Worm (Caenorhabditis elegans) whole organism, young adult: ENCODE results near the gene odd-1.

Experiments used
- B0261.1 ChIP-seq: sonication (generic microtip); optimal IDR thresholded peaks from 2 replicates; lab custom pipeline; 2016; ENCODE audit warnings: mild to moderate bottlenecking, missing genetic modification characterization, moderate library complexity, missing compliant biosample characterization
- F10E7.11 ChIP-seq: sonication (generic microtip); optimal IDR thresholded peaks from 2 replicates; lab custom pipeline; 2017; ENCODE audit warnings: mild to moderate bottlenecking, missing genetic modification characterization, moderate library complexity, missing compliant biosample characterization
- F37B4.10 ChIP-seq: fragments of 200-800 bp; sonication (Bioruptor generic); IDR thresholded peaks from 2 replicates; pipeline ENCODE4 v1.3.6; 2022; ENCODE audit warnings: missing genetic modification characterization, missing compliant biosample characterization
- F55B11.4 ChIP-seq: sonication (generic microtip); optimal IDR thresholded peaks from 2 replicates; lab custom pipeline; 2016; ENCODE audit warnings: missing compliant biosample characterization, missing genetic modification characterization, borderline replicate concordance; ENCODE audit not compliant: insufficient read depth
- K11D2.4 ChIP-seq: fragments of 200-800 bp; sonication (Bioruptor generic); IDR thresholded peaks from 2 replicates; pipeline ENCODE4 v1.3.6; 2022; ENCODE audit warnings: missing genetic modification reagents, missing genetic modification characterization, missing compliant biosample characterization
- T07F8.4 ChIP-seq: sonication (generic microtip); optimal IDR thresholded peaks from 2 replicates; lab custom pipeline; 2016; ENCODE audit warnings: mild to moderate bottlenecking, missing genetic modification characterization, moderate library complexity, missing compliant biosample characterization
- Y67H2A.10 ChIP-seq: fragments of 200-800 bp; sonication (Bioruptor generic); conservative IDR thresholded peaks from 2 replicates; pipeline ENCODE4 v1.3.6; 2022; ENCODE audit warnings: missing genetic modification reagents, missing genetic modification characterization, missing compliant biosample characterization
- ZK185.1 ChIP-seq: sonication (generic microtip); optimal IDR thresholded peaks from 2 replicates; lab custom pipeline; 2016; ENCODE audit warnings: mild to moderate bottlenecking, missing genetic modification characterization, missing compliant biosample characterization; ENCODE audit not compliant: poor library complexity, severe bottlenecking
- akir-1 ChIP-seq: fragments of 200-800 bp; sonication (Bioruptor generic); optimal IDR thresholded peaks from 2 replicates; lab custom pipeline; 2018; ENCODE audit warnings: mild to moderate bottlenecking, missing genetic modification characterization, moderate library complexity, missing compliant biosample characterization
- ama-1 ChIP-seq, 3 experiments: fragments of 150-350 bp in 1 of 3; sonication (generic microtip) in 2 of 3; optimal IDR thresholded peaks; 2 replicates each; lab custom pipeline; 2014 to 2018; ENCODE audit warnings: missing biosample characterization in 2 of 3, missing genetic modification characterization in 2 of 3, missing genetic modification reagents in 2 of 3
- athp-1 ChIP-seq: sonication (generic microtip); optimal IDR thresholded peaks from 2 replicates; lab custom pipeline; 2017; ENCODE audit warnings: mild to moderate bottlenecking, missing genetic modification characterization, missing compliant biosample characterization
- attf-3 ChIP-seq: fragments of 200-800 bp; sonication (Bioruptor generic); conservative IDR thresholded peaks from 2 replicates; pipeline ENCODE4 v1.3.6; 2022; ENCODE audit warnings: missing genetic modification reagents, missing genetic modification characterization, missing compliant biosample characterization
- attf-5 ChIP-seq: fragments of 200-800 bp; sonication (Bioruptor generic); optimal IDR thresholded peaks from 2 replicates; lab custom pipeline; 2018; ENCODE audit warnings: mild to moderate bottlenecking, missing genetic modification characterization, missing compliant biosample characterization
- bed-2 ChIP-seq: fragments of 200-800 bp; sonication (Bioruptor generic); IDR thresholded peaks from 2 replicates; pipeline ENCODE4 v1.3.6; 2022; ENCODE audit warnings: missing genetic modification reagents, missing genetic modification characterization, missing compliant biosample characterization
- ccch-3 ChIP-seq: fragments of 200-800 bp; sonication (Bioruptor generic); optimal IDR thresholded peaks from 2 replicates; lab custom pipeline; 2018; ENCODE audit warnings: mild to moderate bottlenecking, missing genetic modification characterization, missing compliant biosample characterization
- ceh-58 ChIP-seq: fragments of 200-800 bp; sonication (Bioruptor generic); IDR thresholded peaks from 2 replicates; pipeline ENCODE4 v1.3.6; 2022; ENCODE audit warnings: missing genetic modification characterization, missing compliant biosample characterization
- chd-7 ChIP-seq: sonication (generic microtip); optimal IDR thresholded peaks from 2 replicates; lab custom pipeline; 2016; ENCODE audit warnings: mild to moderate bottlenecking, missing genetic modification characterization, moderate library complexity, missing compliant biosample characterization
- dox-1 ChIP-seq: fragments of 200-800 bp; sonication (Bioruptor generic); IDR thresholded peaks from 2 replicates; pipeline ENCODE4 v1.3.6; 2022; ENCODE audit warnings: missing genetic modification reagents, missing genetic modification characterization, missing compliant biosample characterization
- dpl-1 ChIP-seq: fragments of 150-350 bp; optimal IDR thresholded peaks from 2 replicates; lab custom pipeline; 2014; ENCODE audit warnings: missing biosample characterization, missing genetic modification reagents, missing genetic modification characterization
- efl-1 ChIP-seq: fragments of 150-350 bp; optimal IDR thresholded peaks from 2 replicates; lab custom pipeline; 2014; ENCODE audit warnings: missing biosample characterization, missing genetic modification reagents, missing genetic modification characterization
- egl-18 ChIP-seq: fragments of 200-800 bp; sonication (Bioruptor generic); IDR thresholded peaks from 2 replicates; pipeline ENCODE4 v1.3.6; 2022; ENCODE audit warnings: missing genetic modification reagents, missing genetic modification characterization, missing compliant biosample characterization
- egl-44 ChIP-seq: fragments of 200-800 bp; sonication (Bioruptor generic); IDR thresholded peaks from 2 replicates; pipeline ENCODE4 v1.3.6; 2022; ENCODE audit warnings: missing genetic modification reagents, missing genetic modification characterization, missing compliant biosample characterization
- hmg-1.2 ChIP-seq: fragments of 200-800 bp; sonication (Bioruptor generic); IDR thresholded peaks from 2 replicates; pipeline ENCODE4 v1.3.6; 2022; ENCODE audit warnings: missing genetic modification reagents, missing genetic modification characterization, missing compliant biosample characterization
- let-607 ChIP-seq, 2 experiments: fragments of 200-800 bp in 1 of 2; sonication (Bioruptor generic) in 1 of 2; sonication (generic microtip) in 1 of 2; optimal IDR thresholded peaks; 2 replicates each; lab custom pipeline; 2016 to 2018; ENCODE audit warnings: mild to moderate bottlenecking in 2 of 2, missing compliant biosample characterization in 2 of 2, missing genetic modification characterization in 2 of 2, moderate library complexity in 2 of 2, missing genotype in 1 of 2
- lin-35 ChIP-seq, 3 experiments: fragments of 150-350 bp in 2 of 3; sonication (generic microtip) in 1 of 3; optimal IDR thresholded peaks; 2 replicates each; lab custom pipeline; 2014 to 2018; ENCODE audit warnings: missing biosample characterization in 3 of 3, missing genetic modification characterization in 3 of 3, missing genetic modification reagents in 3 of 3
- lin-54 ChIP-seq: fragments of 200-800 bp; sonication (Bioruptor generic); optimal IDR thresholded peaks from 2 replicates; lab custom pipeline; 2018; ENCODE audit warnings: mild to moderate bottlenecking, missing genetic modification characterization, missing compliant biosample characterization
- madf-3 ChIP-seq: fragments of 200-800 bp; sonication (Bioruptor generic); IDR thresholded peaks from 2 replicates; pipeline ENCODE4 v1.3.6; 2022; ENCODE audit warnings: missing genetic modification reagents, missing genetic modification characterization, missing compliant biosample characterization
- mxl-1 ChIP-seq: sonication (generic microtip); optimal IDR thresholded peaks from 2 replicates; lab custom pipeline; 2016; ENCODE audit warnings: missing genetic modification characterization, missing compliant biosample characterization
- nfya-1 ChIP-seq: sonication (generic microtip); optimal IDR thresholded peaks from 2 replicates; lab custom pipeline; 2017; ENCODE audit warnings: antibody characterized with exemption, missing compliant biosample characterization, missing genetic modification characterization, borderline replicate concordance; ENCODE audit not compliant: insufficient read depth
- pbrm-1 ChIP-seq: fragments of 200-800 bp; sonication (Bioruptor generic); IDR thresholded peaks from 2 replicates; pipeline ENCODE4 v1.3.6; 2022; ENCODE audit warnings: missing genetic modification reagents, missing genetic modification characterization, missing compliant biosample characterization
- rcor-1 ChIP-seq: fragments of 200-800 bp; sonication (Bioruptor generic); IDR thresholded peaks from 2 replicates; pipeline ENCODE4 v1.3.6; 2022; ENCODE audit warnings: missing genetic modification reagents, missing genetic modification characterization, missing compliant biosample characterization
- rpc-1 ChIP-seq, 2 experiments: fragments of 150-350 bp in 1 of 2; sonication (generic microtip) in 1 of 2; optimal IDR thresholded peaks; 2 replicates each; lab custom pipeline; 2014 to 2018; ENCODE audit warnings: missing biosample characterization in 1 of 2, missing genetic modification characterization in 1 of 2, missing genetic modification reagents in 1 of 2, missing genotype in 1 of 2
- sdz-38 ChIP-seq: sonication (generic microtip); optimal IDR thresholded peaks from 2 replicates; lab custom pipeline; 2016; ENCODE audit warnings: missing genotype, missing genetic modification characterization, missing compliant biosample characterization
- snpc-1.1 ChIP-seq: sonication (generic microtip); optimal IDR thresholded peaks from 2 replicates; lab custom pipeline; 2017; ENCODE audit warnings: missing genetic modification characterization, mild to moderate bottlenecking, missing compliant biosample characterization, antibody characterized with exemption, moderate library complexity, missing genotype, missing genetic modification reagents; ENCODE audit not compliant: insufficient read depth
- snpc-3.4 ChIP-seq: sonication (generic microtip); optimal IDR thresholded peaks from 2 replicates; lab custom pipeline; 2017; ENCODE audit warnings: missing genetic modification characterization, mild to moderate bottlenecking, missing compliant biosample characterization, antibody characterized with exemption, moderate library complexity, missing genotype, missing genetic modification reagents
- sptf-2 ChIP-seq: fragments of 200-800 bp; sonication (Bioruptor generic); optimal IDR thresholded peaks from 2 replicates; lab custom pipeline; 2018; ENCODE audit warnings: mild to moderate bottlenecking, missing genetic modification characterization, missing compliant biosample characterization
- tbp1 ChIP-seq: fragments of 200-800 bp; sonication (Bioruptor generic); optimal IDR thresholded peaks from 2 replicates; lab custom pipeline; 2018; ENCODE audit warnings: mild to moderate bottlenecking, missing genetic modification characterization, missing compliant biosample characterization
- tlf-1 ChIP-seq: fragments of 200-800 bp; sonication (Bioruptor generic); optimal IDR thresholded peaks from 2 replicates; lab custom pipeline; 2018; ENCODE audit warnings: mild to moderate bottlenecking, missing genetic modification characterization, missing compliant biosample characterization
- xnd-1 ChIP-seq: sonication (generic microtip); optimal IDR thresholded peaks from 2 replicates; lab custom pipeline; 2016; ENCODE audit warnings: missing genotype, missing genetic modification reagents, missing genetic modification characterization, missing compliant biosample characterization
- zim-3 ChIP-seq: sonication (generic microtip); optimal IDR thresholded peaks from 2 replicates; lab custom pipeline; 2017; ENCODE audit warnings: mild to moderate bottlenecking, missing genetic modification characterization, moderate library complexity, missing compliant biosample characterization
- ztf-25 ChIP-seq: fragments of 200-800 bp; sonication (Bioruptor generic); IDR thresholded peaks from 2 replicates; pipeline ENCODE4 v1.3.6; 2022; ENCODE audit warnings: missing genetic modification reagents, missing genetic modification characterization, missing compliant biosample characterization

odd-1 gene

ce11 chrIII:7068520-7069113, 39.5 kb upstream of the odd-1 start, which contains the start of the genes ubc-18 and R01H2.8 (continued):
- no peak for TF ChIP-seq F37B4.10
- TF ChIP-seq T07F8.4 (tag; lab: Kevin White, UChicago), result no peak
- TF ChIP-seq egl-18, result no peak
- no peak for TF ChIP-seq xnd-1 (tag; lab: Kevin White, UChicago)
- no peak for TF ChIP-seq chd-7 (tag; lab: Kevin White, UChicago)
- TF ChIP-seq egl-44, result no peak
- TF ChIP-seq B0261.1 (tag; lab: Kevin White, UChicago), result no peak
- TF ChIP-seq sptf-2 (GFP tag; lab: Kevin White, UChicago), result no peak
- no peak for TF ChIP-seq tlf-1
- no peak for TF ChIP-seq snpc-1.1 (tag; lab: Kevin White, UChicago)
- no peak for TF ChIP-seq rpc-1 (optimal IDR thresholded peaks at IDR 0.05; lab: Kevin White, UChicago)
- TF ChIP-seq rpc-1 (tag; optimal IDR thresholded peaks at IDR 0.05; lab: Kevin White, UChicago), result no peak
- peak; percentile 47; the same call in 1 of the 2 replicates for TF ChIP-seq rcor-1
- TF ChIP-seq K11D2.4 (GFP tag; lab: Robert Waterston, UW), result no peak
- no peak for TF ChIP-seq Y67H2A.10 (GFP tag; lab: Robert Waterston, UW)
- no peak for TF ChIP-seq akir-1
- no peak for TF ChIP-seq ccch-3 (GFP tag; lab: Kevin White, UChicago)
- no peak for TF ChIP-seq attf-3
- peak; percentile 71 for TF ChIP-seq dpl-1 (GFP tag; lab: Kevin White, UChicago)
- TF ChIP-seq zim-3 (tag; lab: Kevin White, UChicago), result no peak
- no peak for TF ChIP-seq hmg-1.2 (GFP tag; lab: Robert Waterston, UW)
- no peak for TF ChIP-seq pbrm-1 (GFP tag; lab: Robert Waterston, UW)
- no peak for TF ChIP-seq dox-1 (GFP tag; lab: Robert Waterston, UW)

ce11 chrIII:7069981-7070380, 38.1 kb upstream of the odd-1 start, which contains the start of gene tmem-17:
Gene tmem-17, plus strand, starts transcription at chrIII:7070281.
- TF ChIP-seq athp-1 (no peak), B0261.1 (tag; lab: Kevin White, UChicago) (no peak), bed-2 (GFP tag; lab: Robert Waterston, UW) (no peak), lin-54 (no peak), nfya-1 (tag; lab: Kevin White, UChicago) (no peak)

- TF ChIP-seq ZK185.1 (tag; lab: Kevin White, UChicago) (no peak), ztf-25 (GFP tag; lab: Robert Waterston, UW) (no peak), sdz-38 (tag; lab: Kevin White, UChicago) (no peak), ama-1 (optimal IDR thresholded peaks at IDR 0.05; lab: Kevin White, UChicago) (no peak), ama-1 (GFP tag; optimal IDR thresholded peaks at IDR 0.05; lab: Kevin White, UChicago) (no peak), madf-3 (GFP tag; lab: Robert Waterston, UW) (no peak), snpc-3.4 (no peak)
- TF ChIP-seq, all 124 proteins: peak for 0
Measured at ce11 chrIII:7072452-7072851, 35.7 kb upstream of the odd-1 start, which contains the start of gene lin-37. Gene lin-37, minus strand, starts transcription at chrIII:7072552.

ce11 chrIII:7073801-7074386, 34.2 kb upstream of the odd-1 start, which contains the start of gene ZK418.5:
Gene ZK418.5, minus strand, starts transcription at chrIII:7073851.
- TF ChIP-seq ama-1 (optimal IDR thresholded peaks at IDR 0.05; lab: Kevin White, UChicago), result no peak
- no peak for TF ChIP-seq ama-1 (GFP tag; optimal IDR thresholded peaks at IDR 0.05; lab: Kevin White, UChicago)
- TF ChIP-seq attf-5 (GFP tag; lab: Kevin White, UChicago), result peak; percentile 15
- TF ChIP-seq lin-35 (GFP tag; optimal IDR thresholded peaks at IDR 0.05; lab: Kevin White, UChicago), result peak; percentile 8 to 86 (median 49)
- no peak for TF ChIP-seq F10E7.11 (tag; lab: Kevin White, UChicago)
- TF ChIP-seq xnd-1 (tag; lab: Kevin White, UChicago), result no peak
- peak; percentile 77 for TF ChIP-seq efl-1 (GFP tag; lab: Kevin White, UChicago)
- TF ChIP-seq let-607 (tag; optimal IDR thresholded peaks at IDR 0.05; lab: Kevin White, UChicago), result no peak
- TF ChIP-seq attf-3, result no peak
- peak; percentile 88 for TF ChIP-seq lin-54
- no peak for TF ChIP-seq mxl-1 (tag; lab: Kevin White, UChicago)
- TF ChIP-seq ceh-58 (GFP tag; lab: Robert Waterston, UW), result no peak
- no peak for TF ChIP-seq tbp1 (GFP tag; lab: Kevin White, UChicago)
- TF ChIP-seq K11D2.4 (GFP tag; lab: Robert Waterston, UW), result no peak
- TF ChIP-seq F55B11.4, result no peak
